Fruit fly (Drosophila melanogaster): ENCODE measurements around the gene mid.

The mid gene

DNA sequence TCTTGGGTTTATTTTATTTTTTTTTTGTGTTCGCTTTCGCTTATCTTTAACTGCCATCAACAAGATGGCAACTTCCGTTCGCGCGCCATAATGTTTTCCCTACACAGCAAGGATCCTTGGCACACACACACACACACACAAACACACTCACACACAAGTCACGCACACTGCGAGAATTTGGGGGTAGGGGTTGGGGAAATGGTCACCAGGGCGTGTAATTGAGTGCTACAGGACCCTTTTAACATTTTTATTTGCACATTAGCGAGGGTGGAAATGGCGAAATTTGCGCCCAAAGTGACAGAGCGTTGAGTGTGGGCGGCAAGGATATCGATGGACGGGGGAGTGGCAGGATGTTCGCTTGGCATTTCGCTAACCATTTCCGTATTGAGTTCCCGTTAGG lies 13.3 kb upstream of the mid start:
- no peak for TF ChIP-seq CG34406 (GFP tag; optimal IDR thresholded peaks at IDR 0.05)
- TF ChIP-seq CG8632 (GFP tag; optimal IDR thresholded peaks at IDR 0.05), result no peak
- no peak for TF ChIP-seq Hr38 (GFP tag; optimal IDR thresholded peaks at IDR 0.05)

DNA sequence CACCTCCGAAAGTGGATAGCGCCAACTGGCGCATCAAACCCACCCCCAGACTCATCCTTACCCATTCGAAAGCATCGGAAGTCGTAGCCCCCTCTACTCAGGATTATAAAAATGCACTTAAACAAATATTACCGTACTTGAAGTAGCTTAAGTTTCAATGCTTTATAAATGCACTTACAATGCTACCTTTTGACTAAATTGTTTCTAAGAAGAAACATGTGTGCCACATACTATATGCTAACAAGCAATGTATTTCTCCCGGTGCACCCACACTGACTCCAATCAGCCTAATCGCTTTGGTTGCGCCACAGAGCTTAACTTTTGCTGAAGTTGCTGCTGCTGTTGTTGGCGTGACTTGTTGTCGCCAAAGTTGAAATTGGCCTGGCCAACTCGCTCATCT lies 8.4 kb upstream of the mid start:
- TF ChIP-seq svp (GFP tag) (no peak), CG3919 (GFP tag; optimal IDR thresholded peaks at IDR 0.05) (no peak), salr (GFP tag; optimal IDR thresholded peaks at IDR 0.05) (no peak), Met (GFP tag; optimal IDR thresholded peaks at IDR 0.05) (no peak), CG7368 (GFP tag; optimal IDR thresholded peaks at IDR 0.05) (no peak), Hr38 (GFP tag; optimal IDR thresholded peaks at IDR 0.05) (no peak)

DNA sequence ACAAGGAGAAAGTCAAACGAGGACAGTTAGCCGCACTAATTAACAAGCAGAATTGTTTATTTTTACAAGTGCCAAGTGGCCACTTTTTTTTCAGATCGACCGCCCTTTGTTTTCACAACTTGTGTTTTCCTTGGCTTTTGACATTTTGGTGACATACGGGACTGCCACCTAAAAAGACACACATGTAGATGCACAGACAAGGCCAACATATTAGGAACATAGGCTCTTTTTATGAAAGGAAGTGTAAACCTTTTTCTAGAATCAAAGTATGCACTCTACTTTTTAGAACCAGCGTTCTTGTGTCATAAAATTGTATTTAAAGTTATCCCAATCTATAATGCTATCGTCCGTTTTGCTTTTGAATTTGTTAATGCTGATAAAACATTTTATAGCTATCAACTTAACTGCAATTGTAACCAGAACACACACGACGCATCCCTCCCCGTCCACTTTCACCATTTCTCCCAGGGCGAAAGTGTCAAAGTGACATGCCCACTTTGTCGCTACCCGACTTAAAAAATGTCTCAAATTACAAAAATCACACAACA lies 1.6 kb upstream of the mid start:
- TF ChIP-seq CG4318 (GFP tag; optimal IDR thresholded peaks at IDR 0.05) (no peak), salr (GFP tag; optimal IDR thresholded peaks at IDR 0.05) (no peak), pdm3 (GFP tag; optimal IDR thresholded peaks at IDR 0.05) (no peak), fd59A (GFP tag; optimal IDR thresholded peaks at IDR 0.05) (no peak), CG15336 (GFP tag; IDR thresholded peaks at IDR 0.05) (no peak), CG8632 (GFP tag; optimal IDR thresholded peaks at IDR 0.05) (no peak), CG11902 (GFP tag; optimal IDR thresholded peaks at IDR 0.05) (no peak), lz (GFP tag; optimal IDR thresholded peaks at IDR 0.05) (no peak), CG7368 (GFP tag; optimal IDR thresholded peaks at IDR 0.05) (no peak), CG8119 (GFP tag; IDR thresholded peaks at IDR 0.05) (no peak), CG11762 (GFP tag; optimal IDR thresholded peaks at IDR 0.05; ENCODE audit: insufficient read depth) (no peak), CG6854 (GFP tag; optimal IDR thresholded peaks at IDR 0.05) (no peak), CG11294 (GFP tag; IDR thresholded peaks at IDR 0.05) (no peak), svp (GFP tag) (no peak), CG10631 (GFP tag; optimal IDR thresholded peaks at IDR 0.05) (no peak)

DNA sequence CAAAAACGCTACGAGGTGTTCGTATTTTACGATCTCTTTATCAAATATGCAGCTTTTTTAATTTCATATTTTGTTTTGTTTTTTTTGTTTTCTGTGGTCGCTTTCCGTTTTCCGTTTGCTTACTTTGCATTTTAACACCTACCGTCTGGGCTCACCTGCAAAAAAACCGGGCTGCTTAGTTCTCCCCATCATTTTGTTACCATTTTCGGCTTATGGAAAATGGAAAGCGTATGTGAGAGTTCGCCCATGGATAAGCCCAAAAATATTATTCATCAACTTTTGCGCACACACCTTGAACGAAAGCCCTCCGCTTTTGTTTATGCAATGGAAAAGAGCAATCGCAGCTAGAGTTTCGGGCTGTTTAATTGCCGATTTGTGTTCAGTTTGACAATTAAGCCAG lies 1.6 kb downstream of the mid start:
- TF ChIP-seq net (GFP tag; optimal IDR thresholded peaks at IDR 0.05), result no peak
- no peak for TF ChIP-seq fkh (GFP tag; optimal IDR thresholded peaks at IDR 0.05)
- TF ChIP-seq esn (GFP tag; optimal IDR thresholded peaks at IDR 0.05), result no peak

DNA sequence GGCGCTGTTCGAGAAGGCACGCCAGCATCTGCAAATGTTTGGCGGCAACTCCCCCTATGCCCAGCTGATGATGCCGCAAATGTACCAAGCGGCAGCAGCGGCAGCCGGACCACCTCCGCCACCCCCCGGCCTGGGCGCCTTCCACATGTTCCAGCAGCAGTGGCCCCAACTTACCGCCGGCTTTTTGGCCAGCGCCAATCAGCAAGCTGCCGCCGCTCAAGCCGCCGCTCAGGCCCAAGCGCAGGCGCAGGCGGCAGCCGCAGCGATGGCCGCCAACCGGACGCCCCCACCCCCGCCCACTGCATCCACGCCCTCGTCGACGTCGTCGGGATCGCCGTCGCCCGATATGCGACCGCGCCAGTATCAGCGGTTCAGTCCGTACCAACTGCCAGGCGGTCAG lies 4.8 kb downstream of the mid start:
- TF ChIP-seq CG6163 (GFP tag; IDR thresholded peaks at IDR 0.05), result 0 out of 3 replicates have a peak, but pooled peaks have one; percentile 18
- no peak for TF ChIP-seq achi (GFP tag; optimal IDR thresholded peaks at IDR 0.05)

DNA sequence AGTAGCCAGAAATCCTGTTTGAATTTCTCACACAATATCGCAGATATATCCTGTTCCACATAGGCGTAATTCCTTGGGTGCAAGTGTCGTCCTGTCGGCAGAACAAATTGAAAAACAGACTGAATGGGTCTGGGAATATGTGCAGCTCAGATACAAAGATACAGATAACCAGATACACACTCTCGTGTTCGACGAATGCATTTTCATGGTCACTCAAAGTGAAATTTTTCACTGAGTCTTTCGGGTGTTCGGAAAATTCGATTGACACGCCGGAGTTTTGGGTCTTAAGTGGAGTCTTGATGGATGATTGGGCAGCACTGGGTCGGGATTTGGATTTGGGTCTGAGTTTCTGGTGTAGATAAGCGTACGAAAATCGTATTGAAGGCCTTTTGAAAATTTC lies 6.4 kb downstream of the mid start:
- TF ChIP-seq CG8319 (GFP tag; optimal IDR thresholded peaks at IDR 0.05) (no peak), spab (GFP tag; optimal IDR thresholded peaks at IDR 0.05) (no peak), Sox102F (GFP tag; optimal IDR thresholded peaks at IDR 0.05) (no peak), CG8119 (GFP tag; IDR thresholded peaks at IDR 0.05) (no peak), Hr39 (GFP tag; optimal IDR thresholded peaks at IDR 0.05) (no peak), CG10631 (GFP tag; optimal IDR thresholded peaks at IDR 0.05) (no peak), CG6276 (GFP tag; optimal IDR thresholded peaks at IDR 0.05) (no peak)

DNA sequence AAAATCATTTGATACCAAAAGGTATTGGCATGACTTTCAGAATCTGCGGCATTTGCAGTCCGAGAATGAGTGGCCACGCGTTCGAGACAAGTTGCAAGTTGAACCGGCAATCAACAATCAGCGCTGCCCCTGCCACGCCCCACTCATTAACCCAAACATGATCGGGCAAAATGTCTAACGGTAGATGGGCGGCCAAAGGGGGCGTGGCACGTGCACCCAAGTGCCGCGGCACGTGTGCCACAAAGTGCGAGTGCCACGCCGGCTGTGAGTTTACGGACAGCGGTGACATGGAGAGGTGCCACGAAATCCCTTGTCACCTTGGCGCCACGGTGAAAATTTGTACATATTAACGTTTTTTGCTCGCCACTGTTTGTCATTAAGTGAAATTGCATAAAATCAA lies 8.0 kb downstream of the mid start:
- no peak for TF ChIP-seq CG34406 (GFP tag; optimal IDR thresholded peaks at IDR 0.05)
- TF ChIP-seq CG6163 (GFP tag; IDR thresholded peaks at IDR 0.05), result no peak
- TF ChIP-seq Eip75B (GFP tag; optimal IDR thresholded peaks at IDR 0.05), result no peak
- TF ChIP-seq svp (GFP tag), result peak; percentile 2

Measured in whole organism, prepupa.